Fruit fly (Drosophila melanogaster): Measurements from ENCODE around the gene CG7872.

Gene CG7872

DNA sequence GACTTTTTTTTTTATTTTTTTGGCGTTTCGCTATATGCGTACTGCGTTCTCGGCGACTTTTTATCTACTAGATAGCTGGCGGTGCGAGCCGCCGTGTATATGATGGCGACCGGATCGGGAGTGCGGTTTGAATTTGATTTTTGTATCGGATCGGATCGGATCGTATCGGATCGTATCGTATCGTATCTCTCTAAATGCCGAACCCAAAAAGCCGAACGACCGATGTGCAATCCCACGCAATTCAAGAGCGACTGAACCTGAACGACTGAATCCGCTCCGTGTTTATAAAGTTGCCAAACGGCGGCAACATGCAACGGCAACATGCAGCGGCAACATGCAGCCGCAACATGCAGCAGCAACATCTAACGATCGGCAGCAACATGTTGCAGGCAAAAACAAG lies 48.3 kb downstream of the CG7872 start (continued):
- no peak for TF ChIP-seq ap (GFP tag; IDR thresholded peaks at IDR 0.05)
- TF ChIP-seq CG7963 (GFP tag; IDR thresholded peaks at IDR 0.05; ENCODE audit: partially characterized antibody) = peak; percentile 38; the same call in 1 of the 3 replicates
- TF ChIP-seq Antp (GFP tag; optimal IDR thresholded peaks at IDR 0.05) = no peak
- peak; percentile 9; the same call in 1 of the 2 replicates for TF ChIP-seq crol (GFP tag; IDR thresholded peaks at IDR 0.05)
- no peak for TF ChIP-seq Myb (GFP tag; optimal IDR thresholded peaks at IDR 0.05)
- no peak for TF ChIP-seq gfzf (GFP tag; optimal IDR thresholded peaks at IDR 0.05)
- no peak for TF ChIP-seq stc (GFP tag; IDR thresholded peaks at IDR 0.05)
- TF ChIP-seq Eip74EF (GFP tag; optimal IDR thresholded peaks at IDR 0.05) = no peak
- TF ChIP-seq kay (GFP tag; optimal IDR thresholded peaks at IDR 0.05) = no peak
- TF ChIP-seq CG30403 (GFP tag; optimal IDR thresholded peaks at IDR 0.05) = no peak
- no peak for TF ChIP-seq CG11085 (GFP tag; IDR thresholded peaks at IDR 0.05)
- no peak for TF ChIP-seq HmgZ (tag; optimal IDR thresholded peaks at IDR 0.05)
- TF ChIP-seq H2.0 (GFP tag; IDR thresholded peaks at IDR 0.05) = no peak
- TF ChIP-seq Meics (GFP tag; optimal IDR thresholded peaks at IDR 0.05) = no peak
- no peak for TF ChIP-seq CG3995 (GFP tag; optimal IDR thresholded peaks at IDR 0.05)
- no peak for TF ChIP-seq CG14860 (GFP tag; IDR thresholded peaks at IDR 0.05; ENCODE audit: partially characterized antibody)
- TF ChIP-seq gsb (GFP tag; IDR thresholded peaks at IDR 0.05) = no peak
- no peak for TF ChIP-seq h (optimal IDR thresholded peaks at IDR 0.05)
- no peak for TF ChIP-seq CG7556 (GFP tag; optimal IDR thresholded peaks at IDR 0.05)
- no peak for TF ChIP-seq E2f1 (GFP tag; IDR thresholded peaks at IDR 0.05)
- TF ChIP-seq gcm2 (GFP tag; optimal IDR thresholded peaks at IDR 0.05) = no peak
- TF ChIP-seq CG11696 (GFP tag; IDR thresholded peaks at IDR 0.05) = no peak
- no peak for TF ChIP-seq Dek (tag; optimal IDR thresholded peaks at IDR 0.05)
- no peak for TF ChIP-seq D19B (GFP tag; optimal IDR thresholded peaks at IDR 0.05)
- TF ChIP-seq zfh2 (GFP tag; optimal IDR thresholded peaks at IDR 0.05) = no peak
- TF ChIP-seq knrl (GFP tag; IDR thresholded peaks at IDR 0.05; ENCODE audit: partially characterized antibody) = peak; percentile 44; the same call in 2 of the 3 replicates
- no peak for TF ChIP-seq BtbVII (GFP tag; optimal IDR thresholded peaks at IDR 0.05)
- no peak for TF ChIP-seq CG15011 (GFP tag; optimal IDR thresholded peaks at IDR 0.05)
- TF ChIP-seq vvl (GFP tag; IDR thresholded peaks at IDR 0.05) = peak; percentile 52
- no peak for TF ChIP-seq Hr78 (GFP tag; optimal IDR thresholded peaks at IDR 0.05)
- TF ChIP-seq CG10366 (GFP tag; IDR thresholded peaks at IDR 0.05) = no peak
- no peak for TF ChIP-seq PHDP (tag; optimal IDR thresholded peaks at IDR 0.05)
- TF ChIP-seq corto (GFP tag; optimal IDR thresholded peaks at IDR 0.05) = no peak
- peak; percentile 51; the same call in 1 of the 2 replicates for TF ChIP-seq bbx (GFP tag; IDR thresholded peaks at IDR 0.05; ENCODE audit: partially characterized antibody)
- TF ChIP-seq HLH4C (GFP tag; IDR thresholded peaks at IDR 0.05; ENCODE audit: partially characterized antibody) = peak; percentile 30; the same call in 1 of the 3 replicates
- TF ChIP-seq CG10321 (GFP tag; IDR thresholded peaks at IDR 0.05) = no peak
- TF ChIP-seq CG31388 (GFP tag; optimal IDR thresholded peaks at IDR 0.05) = no peak
- TF ChIP-seq Atf-2 (GFP tag; optimal IDR thresholded peaks at IDR 0.05) = no peak
- TF ChIP-seq Fer1 (GFP tag; optimal IDR thresholded peaks at IDR 0.05) = no peak
- no peak for TF ChIP-seq CG4404 (GFP tag; IDR thresholded peaks at IDR 0.05)
- TF ChIP-seq H15 (GFP tag; IDR thresholded peaks at IDR 0.05) = no peak
- no peak for TF ChIP-seq CG4424 (GFP tag; optimal IDR thresholded peaks at IDR 0.05)
- no peak for TF ChIP-seq usp (GFP tag; optimal IDR thresholded peaks at IDR 0.05)
- TF ChIP-seq zfh1 (GFP tag; IDR thresholded peaks at IDR 0.05) = peak; percentile 52; the same call in 2 of the 3 replicates
- peak; percentile 22 for TF ChIP-seq caup (GFP tag; optimal IDR thresholded peaks at IDR 0.05; ENCODE audit: severe bottlenecking)
- no peak for TF ChIP-seq Tbp (GFP tag; optimal IDR thresholded peaks at IDR 0.05)
- TF ChIP-seq sqz (GFP tag; optimal IDR thresholded peaks at IDR 0.05) = no peak
- TF ChIP-seq ranshi (GFP tag; IDR thresholded peaks at IDR 0.05) = no peak
- TF ChIP-seq chif (GFP tag; optimal IDR thresholded peaks at IDR 0.05) = no peak
- TF ChIP-seq ems (GFP tag; optimal IDR thresholded peaks at IDR 0.05) = no peak
- TF ChIP-seq unc-4 (GFP tag; IDR thresholded peaks at IDR 0.05; ENCODE audit: partially characterized antibody) = no peak
- no peak for TF ChIP-seq CG14710 (tag; optimal IDR thresholded peaks at IDR 0.05)

Measured in whole organism, embryonic.